Worm (Caenorhabditis elegans) whole organism, young adult: ENCODE measurements around the gene myo-6.

Experiments used
- hrde-1 ChIP-seq: sonication (generic microtip); optimal IDR thresholded peaks from 2 replicates; lab custom pipeline; 2016; ENCODE audit warnings: missing genetic modification characterization, mild to moderate bottlenecking, missing compliant biosample characterization, moderate library complexity, missing genotype, missing genetic modification reagents, borderline replicate concordance
- lin-35 ChIP-seq, 3 experiments: fragments of 150-350 bp in 2 of 3; sonication (generic microtip) in 1 of 3; optimal IDR thresholded peaks; 2 replicates each; lab custom pipeline; 2014 to 2018; ENCODE audit warnings: missing biosample characterization in 3 of 3, missing genetic modification characterization in 3 of 3, missing genetic modification reagents in 3 of 3
- lsl-1 ChIP-seq: fragments of 200-800 bp; sonication (Bioruptor generic); optimal IDR thresholded peaks from 2 replicates; lab custom pipeline; 2018; ENCODE audit warnings: mild to moderate bottlenecking, missing genetic modification characterization, moderate library complexity, missing compliant biosample characterization
- mel-28 ChIP-seq: sonication (generic microtip); optimal IDR thresholded peaks from 2 replicates; lab custom pipeline; 2016; ENCODE audit warnings: borderline replicate concordance, mild to moderate bottlenecking, missing genetic modification characterization, missing compliant biosample characterization
- unc-130 ChIP-seq: sonication (generic microtip); optimal IDR thresholded peaks from 2 replicates; lab custom pipeline; 2016; ENCODE audit warnings: missing genetic modification reagents, missing genetic modification characterization, missing compliant biosample characterization
- ztf-26 ChIP-seq: sonication (generic microtip); optimal IDR thresholded peaks from 2 replicates; lab custom pipeline; 2017; ENCODE audit warnings: missing genetic modification characterization, missing compliant biosample characterization
- ztf-6 ChIP-seq: fragments of 200-800 bp; sonication (Bioruptor generic); IDR thresholded peaks from 2 replicates; pipeline ENCODE4 v1.3.6; 2022; ENCODE audit warnings: missing genetic modification reagents, missing genetic modification characterization, missing compliant biosample characterization

DNA sequence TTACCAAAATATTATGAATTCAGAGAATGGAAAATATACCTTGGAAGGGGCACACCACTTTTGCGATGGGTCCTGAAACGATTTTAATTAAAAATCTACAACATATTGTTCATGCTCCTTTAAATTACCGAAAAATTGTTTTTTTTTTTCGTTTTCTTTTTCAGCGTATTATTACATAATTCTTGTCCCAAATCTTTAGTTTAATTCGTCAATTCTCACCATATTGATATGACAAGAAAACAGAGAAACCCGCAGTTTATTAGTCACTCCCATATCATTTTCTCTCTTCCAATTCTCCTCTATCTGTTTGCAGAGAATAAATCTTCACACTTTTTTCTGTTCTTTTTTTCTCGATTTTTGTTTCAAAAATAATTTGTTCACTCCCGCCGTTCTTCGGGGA lies 14.3 kb upstream of the myo-6 start, which contains the start of gene F11F1.1:
- TF ChIP-seq lin-35 (GFP tag; optimal IDR thresholded peaks at IDR 0.05; lab: Kevin White, UChicago) (no peak), hrde-1 (tag; lab: Kevin White, UChicago) (no peak), ztf-6 (GFP tag; lab: Robert Waterston, UW) (no peak), unc-130 (GFP tag; lab: Kevin White, UChicago) (no peak), ztf-26 (tag; lab: Kevin White, UChicago) (no peak), mel-28 (tag; lab: Kevin White, UChicago) (no peak), lsl-1 (GFP tag; lab: Kevin White, UChicago) (no peak)
